Worm (Caenorhabditis elegans) whole organism, early embryonic: ENCODE measurements around the gene F59A6.11.

ENCODE experiments used
- B0310.2 ChIP-seq: sonication (generic microtip); optimal IDR thresholded peaks from 2 replicates; lab custom pipeline; 2016; ENCODE audit warnings: mild to moderate bottlenecking, missing genetic modification characterization, missing compliant biosample characterization
- F13C5.2 ChIP-seq: sonication (generic microtip); optimal IDR thresholded peaks from 2 replicates; lab custom pipeline; 2017; ENCODE audit warnings: mild to moderate bottlenecking, missing genetic modification characterization, inconsistent platforms, missing compliant biosample characterization
- aly-1 ChIP-seq: sonication (generic microtip); optimal IDR thresholded peaks from 2 replicates; lab custom pipeline; 2016; ENCODE audit warnings: missing genetic modification characterization, missing compliant biosample characterization
- ama-1 ChIP-seq: fragments of 150-350 bp; optimal IDR thresholded peaks from 2 replicates; lab custom pipeline; 2014
- ceh-13 ChIP-seq: fragments of 200-800 bp; sonication (Bioruptor generic); optimal IDR thresholded peaks from 2 replicates; lab custom pipeline; 2018; ENCODE audit warnings: mild to moderate bottlenecking, missing genetic modification characterization, missing compliant biosample characterization
- ceh-36 ChIP-seq: sonication (generic microtip); optimal IDR thresholded peaks from 2 replicates; lab custom pipeline; 2016; ENCODE audit warnings: missing genetic modification characterization, inconsistent platforms, missing compliant biosample characterization
- ets-7 ChIP-seq: sonication (generic microtip); optimal IDR thresholded peaks from 2 replicates; lab custom pipeline; 2016; ENCODE audit warnings: missing genotype, missing genetic modification characterization, missing compliant biosample characterization
- flt-1 ChIP-seq: fragments of 200-800 bp; sonication (Bioruptor generic); IDR thresholded peaks from 2 replicates; pipeline ENCODE4 v1.3.6; 2022; ENCODE audit warnings: missing genetic modification characterization, missing compliant biosample characterization
- hmbx-1 ChIP-seq: sonication (generic microtip); optimal IDR thresholded peaks from 2 replicates; lab custom pipeline; 2016; ENCODE audit warnings: mild to moderate bottlenecking, missing genetic modification characterization, missing compliant biosample characterization
- hmg-4 ChIP-seq: fragments of 200-800 bp; sonication (Bioruptor generic); optimal IDR thresholded peaks from 2 replicates; lab custom pipeline; 2018; ENCODE audit warnings: mild to moderate bottlenecking, missing genetic modification characterization, missing compliant biosample characterization
- hnd-1 ChIP-seq: sonication (generic microtip); optimal IDR thresholded peaks from 2 replicates; lab custom pipeline; 2016; ENCODE audit warnings: missing genetic modification characterization, missing compliant biosample characterization
- pes-1 ChIP-seq: fragments of 200-800 bp; sonication (Bioruptor generic); IDR thresholded peaks from 2 replicates; pipeline ENCODE4 v1.3.6; 2022; ENCODE audit warnings: missing genetic modification reagents, missing genetic modification characterization, missing compliant biosample characterization
- scrt-1 ChIP-seq: fragments of 200-800 bp; sonication (Bioruptor generic); IDR thresholded peaks from 2 replicates; pipeline ENCODE4 v1.3.6; 2022; ENCODE audit warnings: missing genetic modification characterization, missing compliant biosample characterization
- sea-1 ChIP-seq: fragments of 200-800 bp; sonication (Bioruptor generic); conservative IDR thresholded peaks from 2 replicates; pipeline ENCODE4 v1.3.6; 2022; ENCODE audit warnings: missing genetic modification characterization, missing compliant biosample characterization
- tbx-11 ChIP-seq: fragments of 200-800 bp; sonication (Bioruptor generic); IDR thresholded peaks from 2 replicates; pipeline ENCODE4 v1.3.6; 2022; ENCODE audit warnings: missing genetic modification characterization, missing compliant biosample characterization
- tbx-37 ChIP-seq: fragments of 200-800 bp; sonication (Bioruptor generic); conservative IDR thresholded peaks from 2 replicates; pipeline ENCODE4 v1.3.6; 2022; ENCODE audit warnings: missing genetic modification reagents, missing genetic modification characterization, missing compliant biosample characterization
- tra-4 ChIP-seq: sonication (generic microtip); optimal IDR thresholded peaks from 2 replicates; lab custom pipeline; 2017; ENCODE audit warnings: missing genetic modification characterization, missing compliant biosample characterization

Gene F59A6.11

ce11 chrII:4953289-4953688, 45.3 kb downstream of the F59A6.11 start, which contains the start of gene ndx-3:
ndx-3 (plus strand) TSS chrII:4953589.
- no peak for TF ChIP-seq tbx-11 (GFP tag; lab: Robert Waterston, UW)
- TF ChIP-seq hmg-4 (GFP tag; lab: Kevin White, UChicago) = no peak
- no peak for TF ChIP-seq ets-7 (tag; lab: Kevin White, UChicago)
- no peak for TF ChIP-seq hmbx-1
- no peak for TF ChIP-seq sea-1
- no peak for TF ChIP-seq flt-1 (GFP tag; lab: Robert Waterston, UW)
- no peak for TF ChIP-seq hnd-1 (tag; lab: Kevin White, UChicago)
- no peak for TF ChIP-seq B0310.2 (tag; lab: Kevin White, UChicago)
- TF ChIP-seq tra-4 = no peak
- TF ChIP-seq ceh-36 (tag; lab: Kevin White, UChicago) = no peak
- TF ChIP-seq scrt-1 (GFP tag; lab: Robert Waterston, UW) = no peak

ce11 chrII:4949380-4949950, 49.1 kb downstream of the F59A6.11 start, which contains the start of the genes try-1 and zyg-12:
try-1 (minus strand) TSS chrII:4949527.
zyg-12 (plus strand) TSS chrII:4949900.
- no peak for TF ChIP-seq tbx-37 (GFP tag; lab: Robert Waterston, UW)
- TF ChIP-seq flt-1 (GFP tag; lab: Robert Waterston, UW) = no peak
- TF ChIP-seq hmg-4 (GFP tag; lab: Kevin White, UChicago) = no peak
- TF ChIP-seq tbx-11 (GFP tag; lab: Robert Waterston, UW) = no peak
- TF ChIP-seq ceh-13 (GFP tag; lab: Kevin White, UChicago) = no peak
- no peak for TF ChIP-seq ama-1 (lab: Kevin White, UChicago)

- TF ChIP-seq F13C5.2 (tag; lab: Kevin White, UChicago) (no peak), ets-7 (tag; lab: Kevin White, UChicago) (no peak), tbx-11 (GFP tag; lab: Robert Waterston, UW) (no peak), aly-1 (tag; lab: Kevin White, UChicago) (no peak), pes-1 (GFP tag; lab: Robert Waterston, UW) (no peak), scrt-1 (GFP tag; lab: Robert Waterston, UW) (no peak), ceh-13 (GFP tag; lab: Kevin White, UChicago) (no peak), hmbx-1 (no peak), hnd-1 (tag; lab: Kevin White, UChicago) (no peak), hmg-4 (GFP tag; lab: Kevin White, UChicago) (no peak), tbx-37 (GFP tag; lab: Robert Waterston, UW) (no peak), sea-1 (no peak), ama-1 (lab: Kevin White, UChicago) (no peak), ceh-36 (tag; lab: Kevin White, UChicago) (no peak), flt-1 (GFP tag; lab: Robert Waterston, UW) (no peak), B0310.2 (tag; lab: Kevin White, UChicago) (no peak), tra-4 (no peak)
Observed at ce11 chrII:4948118-4948517, 50.4 kb downstream of the F59A6.11 start.
